Worm (Caenorhabditis elegans): ENCODE measurements around the gene srh-290.

Gene srh-290

DNA sequence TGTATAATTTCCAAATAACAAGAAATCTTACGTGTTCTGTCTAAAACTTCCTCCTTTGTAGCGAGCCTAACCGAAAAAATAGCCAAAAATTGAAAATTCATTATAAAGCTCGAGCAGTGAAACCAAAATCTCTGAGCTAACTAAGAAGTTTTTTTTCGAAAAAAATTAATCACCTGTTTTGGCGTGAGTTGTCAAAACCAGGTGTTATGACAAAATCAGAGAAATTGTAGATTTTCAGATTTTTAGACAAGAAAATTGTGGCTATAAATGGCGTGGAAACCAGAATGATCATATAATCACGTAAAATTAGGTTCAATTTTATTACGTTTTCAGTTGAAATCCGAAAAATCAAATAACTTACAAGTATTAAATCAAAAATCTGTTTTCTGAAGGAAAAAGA lies 17.2 kb upstream of the srh-290 start, which contains the start of gene sre-21:
sre-21 (minus strand) TSS at position 101 of the 400 bp plus-strand sequence.
- no peak for TF ChIP-seq ztf-1 (GFP tag; conservative IDR thresholded peaks at IDR 0.05)
- TF ChIP-seq crh-2 (tag; optimal IDR thresholded peaks at IDR 0.05) = no peak
- TF ChIP-seq nhr-237 (tag; optimal IDR thresholded peaks at IDR 0.05) = no peak
- no peak for TF ChIP-seq ZK546.5 (tag; optimal IDR thresholded peaks at IDR 0.05)
- TF ChIP-seq zag-1 (tag; optimal IDR thresholded peaks at IDR 0.05) = no peak
- no peak for TF ChIP-seq ama-1 (optimal IDR thresholded peaks at IDR 0.05)
- TF ChIP-seq unc-62 (GFP tag; optimal IDR thresholded peaks at IDR 0.05) = no peak
- TF ChIP-seq nhr-25 (tag; optimal IDR thresholded peaks at IDR 0.05) = no peak
- TF ChIP-seq lin-39 (tag; optimal IDR thresholded peaks at IDR 0.05) = no peak
- no peak for TF ChIP-seq elt-1 (tag; optimal IDR thresholded peaks at IDR 0.05)
- TF ChIP-seq ztf-11 (tag; optimal IDR thresholded peaks at IDR 0.05) = no peak
- no peak for TF ChIP-seq ztf-4 (tag; optimal IDR thresholded peaks at IDR 0.05)
- TF ChIP-seq sma-3 (GFP tag; optimal IDR thresholded peaks at IDR 0.05) = no peak

DNA sequence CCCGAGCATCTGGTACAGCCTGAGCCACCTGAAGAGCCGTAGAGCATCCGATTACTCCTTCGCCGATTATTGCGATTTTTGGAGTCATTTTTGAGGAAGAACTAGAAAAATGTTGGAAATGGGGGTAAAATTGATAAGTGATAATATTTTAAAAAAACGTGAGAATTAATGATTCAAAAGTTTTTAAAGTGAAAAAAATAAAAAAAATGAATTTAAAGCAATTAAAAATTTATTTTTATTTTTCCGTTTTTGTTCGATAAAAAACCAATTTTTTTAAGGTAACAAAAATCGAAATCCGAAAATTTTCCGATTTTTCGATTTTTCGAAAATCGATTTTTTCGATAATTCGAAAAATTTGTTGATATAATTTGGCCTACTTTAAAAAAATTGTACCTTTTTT lies 13.2 kb upstream of the srh-290 start, which contains the start of gene ddo-1:
ddo-1 (minus strand) TSS at position 101 of the 400 bp plus-strand sequence.
- no peak for TF ChIP-seq sma-3 (GFP tag; optimal IDR thresholded peaks at IDR 0.05)
- TF ChIP-seq mbf-1 (tag; optimal IDR thresholded peaks at IDR 0.05) = no peak
- TF ChIP-seq lsy-2 (tag; optimal IDR thresholded peaks at IDR 0.05) = no peak
- no peak for TF ChIP-seq ama-1 (optimal IDR thresholded peaks at IDR 0.05)
- TF ChIP-seq lin-39 (tag; optimal IDR thresholded peaks at IDR 0.05) = no peak
- no peak for TF ChIP-seq nhr-25 (tag; optimal IDR thresholded peaks at IDR 0.05)
- TF ChIP-seq Y55F3AM.14 (GFP tag; optimal IDR thresholded peaks at IDR 0.05) = no peak

- no peak for TF ChIP-seq zag-1 (tag; optimal IDR thresholded peaks at IDR 0.05)
- no peak for TF ChIP-seq sma-9 (GFP tag; optimal IDR thresholded peaks at IDR 0.05)
- TF ChIP-seq sma-9 (tag; optimal IDR thresholded peaks at IDR 0.05) = no peak
- TF ChIP-seq sem-4 (tag; optimal IDR thresholded peaks at IDR 0.05) = no peak
- TF ChIP-seq ztf-11 (tag; optimal IDR thresholded peaks at IDR 0.05) = no peak
- TF ChIP-seq nhr-23 (tag; optimal IDR thresholded peaks at IDR 0.05) = no peak
- TF ChIP-seq nhr-237 (tag; optimal IDR thresholded peaks at IDR 0.05) = no peak
- no peak for TF ChIP-seq snpc-4 (tag; optimal IDR thresholded peaks at IDR 0.05)
- no peak for TF ChIP-seq mab-5 (tag; optimal IDR thresholded peaks at IDR 0.05)
- TF ChIP-seq nhr-11 (tag; optimal IDR thresholded peaks at IDR 0.05) = no peak
- no peak for TF ChIP-seq lin-11 (tag; optimal IDR thresholded peaks at IDR 0.05)
- no peak for TF ChIP-seq alr-1 (tag; optimal IDR thresholded peaks at IDR 0.05)
- no peak for TF ChIP-seq lsy-2 (tag; optimal IDR thresholded peaks at IDR 0.05)
- no peak for TF ChIP-seq lin-13 (GFP tag; optimal IDR thresholded peaks at IDR 0.05)
- TF ChIP-seq Y55F3AM.14 (GFP tag; optimal IDR thresholded peaks at IDR 0.05) = no peak
These were observed 12.7 kb upstream of the srh-290 start, which contains the start of gene C47A10.12 for ce11 chrV:17777624-17778023. TSS of gene C47A10.12 (plus strand) at chrV:17777924.

- TF ChIP-seq crh-2 (tag; optimal IDR thresholded peaks at IDR 0.05) = peak; percentile 2
- TF ChIP-seq fos-1 (tag; optimal IDR thresholded peaks at IDR 0.05) = peak; percentile 50
- TF ChIP-seq peb-1 (tag; optimal IDR thresholded peaks at IDR 0.05) = no peak
- TF ChIP-seq nhr-129 (tag; optimal IDR thresholded peaks at IDR 0.05) = peak; percentile 19
- no peak for TF ChIP-seq sma-9 (GFP tag; optimal IDR thresholded peaks at IDR 0.05)
- no peak for TF ChIP-seq sma-9 (tag; optimal IDR thresholded peaks at IDR 0.05)
These were observed 10.0 kb upstream of the srh-290 start for ce11 chrV:17780285-17780684.

DNA sequence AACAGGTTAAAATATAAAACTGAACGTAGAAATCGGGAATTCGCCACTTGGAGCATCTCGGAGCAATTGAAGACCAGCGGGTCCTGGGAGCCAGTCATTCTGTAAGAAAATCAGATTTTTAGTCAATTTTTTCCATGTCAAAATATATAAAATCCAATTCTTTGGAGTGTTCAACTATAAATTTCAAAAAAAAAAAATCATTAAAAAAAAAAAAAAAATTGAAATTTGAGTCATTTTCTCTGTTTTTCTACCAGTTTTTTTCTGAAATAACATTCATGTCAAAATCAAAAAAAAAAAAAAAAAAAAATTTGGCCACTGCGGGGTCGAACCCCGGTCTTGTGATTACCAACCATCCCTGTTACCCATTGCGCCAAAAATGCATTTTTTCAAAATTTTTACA lies 6.7 kb upstream of the srh-290 start, which contains the start of gene srab-12:
srab-12 (minus strand) TSS at position 101 of the 400 bp plus-strand sequence.
- no peak for TF ChIP-seq alr-1 (tag; optimal IDR thresholded peaks at IDR 0.05)
- TF ChIP-seq nhr-21 (tag; optimal IDR thresholded peaks at IDR 0.05) = no peak
- TF ChIP-seq sma-3 (GFP tag; optimal IDR thresholded peaks at IDR 0.05) = no peak
- TF ChIP-seq unc-62 (GFP tag; optimal IDR thresholded peaks at IDR 0.05) = no peak
- no peak for TF ChIP-seq elt-1 (tag; optimal IDR thresholded peaks at IDR 0.05)
- TF ChIP-seq lin-11 (tag; optimal IDR thresholded peaks at IDR 0.05) = no peak

DNA sequence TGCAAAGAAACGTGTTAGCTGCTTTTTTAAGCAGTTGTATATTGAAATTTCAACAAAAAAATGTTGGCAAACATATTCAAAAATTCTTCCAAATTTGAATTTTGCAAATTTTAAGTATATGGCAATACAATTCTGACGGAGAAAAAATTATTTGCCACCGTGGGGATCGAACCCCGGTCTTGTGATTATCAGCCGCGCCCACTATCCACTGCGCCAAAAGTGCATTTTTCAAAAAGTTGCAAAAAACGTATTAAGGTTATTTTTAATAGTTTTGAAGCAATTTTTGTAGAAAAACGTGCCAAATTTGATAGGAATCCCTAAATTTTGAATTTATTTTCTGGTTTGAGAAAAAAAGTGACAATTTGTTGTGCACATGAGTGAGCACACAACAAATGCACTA lies 5.9 kb upstream of the srh-290 start:
- no peak for TF ChIP-seq ztf-1 (GFP tag; conservative IDR thresholded peaks at IDR 0.05)
- TF ChIP-seq mbf-1 (tag; optimal IDR thresholded peaks at IDR 0.05) = no peak

- TF ChIP-seq R02D3.7 (tag; optimal IDR thresholded peaks at IDR 0.05) (no peak), blmp-1 (tag; optimal IDR thresholded peaks at IDR 0.05; ENCODE audit: insufficient read depth) (no peak), ztf-1 (GFP tag; conservative IDR thresholded peaks at IDR 0.05) (no peak), lin-39 (tag; optimal IDR thresholded peaks at IDR 0.05) (no peak), unc-55 (GFP tag; optimal IDR thresholded peaks at IDR 0.05) (no peak), fos-1 (tag; optimal IDR thresholded peaks at IDR 0.05) (no peak), snpc-4 (tag; optimal IDR thresholded peaks at IDR 0.05) (no peak)
These were observed 3.7 kb downstream of the srh-290 start, which contains the start of gene srh-289 for ce11 chrV:17793986-17794385. TSS of gene srh-289 (minus strand) at chrV:17794086.

All from whole organism, L2 larva.